Worm (Caenorhabditis elegans) whole organism, L3 larva: ENCODE data around the gene F45F2.10.
A peak's percentile ranks its signal among the peaks of the same experiment; 100 is the strongest.

ENCODE experiments used
- R02D3.7 ChIP-seq: fragments of 150-350 bp; optimal IDR thresholded peaks from 2 replicates; lab custom pipeline; 2014; ENCODE audit warnings: missing biosample characterization, missing genetic modification characterization
- ZK546.5 ChIP-seq: sonication (generic microtip); optimal IDR thresholded peaks from 2 replicates; lab custom pipeline; 2017; ENCODE audit warnings: missing biosample characterization, missing genetic modification characterization
- ceh-28 ChIP-seq: fragments of 150-350 bp; optimal IDR thresholded peaks from 2 replicates; lab custom pipeline; 2014; ENCODE audit warnings: missing biosample characterization, missing genetic modification reagents, missing genetic modification characterization
- ceh-82 ChIP-seq: fragments of 150-350 bp; optimal IDR thresholded peaks from 2 replicates; lab custom pipeline; 2014; ENCODE audit warnings: missing biosample characterization, missing genetic modification characterization
- ceh-9 ChIP-seq: sonication (generic microtip); optimal IDR thresholded peaks from 2 replicates; lab custom pipeline; 2018; ENCODE audit warnings: missing biosample characterization, missing genetic modification characterization
- egl-5 ChIP-seq: fragments of 150-350 bp; optimal IDR thresholded peaks from 2 replicates; lab custom pipeline; 2017; ENCODE audit warnings: missing biosample characterization, missing genetic modification reagents, missing genetic modification characterization, inconsistent platforms
- elt-1 ChIP-seq: fragments of 150-350 bp; optimal IDR thresholded peaks from 2 replicates; lab custom pipeline; 2014; ENCODE audit warnings: missing biosample characterization, missing genetic modification characterization
- elt-3 ChIP-seq, 3 experiments: fragments of 150-350 bp in 1 of 3; sonication (generic microtip) in 2 of 3; optimal IDR thresholded peaks; 2 replicates in 2 of 3; 4 replicates in 1 of 3; lab custom pipeline; 2014 to 2017; ENCODE audit warnings: missing biosample characterization in 3 of 3, missing genetic modification characterization in 3 of 3
- fkh-10 ChIP-seq: sonication (generic microtip); optimal IDR thresholded peaks from 2 replicates; lab custom pipeline; 2017; ENCODE audit warnings: missing biosample characterization, missing genetic modification reagents, missing genetic modification characterization
- hmg-11 ChIP-seq: sonication (generic microtip); optimal IDR thresholded peaks from 2 replicates; lab custom pipeline; 2016; ENCODE audit warnings: missing genetic modification characterization, missing compliant biosample characterization
- lin-39 ChIP-seq: fragments of 150-350 bp; optimal IDR thresholded peaks from 2 replicates; lab custom pipeline; 2018; ENCODE audit warnings: missing biosample characterization, missing genetic modification reagents, missing genetic modification characterization
- lsy-12 ChIP-seq: sonication (generic microtip); optimal IDR thresholded peaks from 2 replicates; lab custom pipeline; 2016; ENCODE audit warnings: mild to moderate bottlenecking, missing genetic modification characterization, missing compliant biosample characterization
- mdl-1 ChIP-seq: fragments of 150-350 bp; optimal IDR thresholded peaks from 2 replicates; lab custom pipeline; 2014; ENCODE audit warnings: missing biosample characterization, missing genetic modification characterization
- nfya-1 ChIP-seq: sonication (generic microtip); optimal IDR thresholded peaks from 2 replicates; lab custom pipeline; 2017; ENCODE audit warnings: missing genetic modification characterization, mild to moderate bottlenecking, missing compliant biosample characterization, antibody characterized with exemption, moderate library complexity; ENCODE audit not compliant: insufficient read depth
- nhr-11 ChIP-seq: fragments of 150-350 bp; optimal IDR thresholded peaks from 2 replicates; lab custom pipeline; 2014; ENCODE audit warnings: missing biosample characterization, missing genetic modification characterization
- nhr-12 ChIP-seq: fragments of 150-350 bp; optimal IDR thresholded peaks from 2 replicates; lab custom pipeline; 2014; ENCODE audit warnings: missing biosample characterization, missing genetic modification characterization
- nhr-237 ChIP-seq: fragments of 150-350 bp; optimal IDR thresholded peaks from 2 replicates; lab custom pipeline; 2014; ENCODE audit warnings: missing biosample characterization, missing genetic modification characterization
- nhr-25 ChIP-seq: sonication (generic microtip); optimal IDR thresholded peaks from 2 replicates; lab custom pipeline; 2017; ENCODE audit warnings: missing biosample characterization, missing genetic modification characterization
- nhr-28 ChIP-seq: fragments of 150-350 bp; optimal IDR thresholded peaks from 2 replicates; lab custom pipeline; 2014; ENCODE audit warnings: missing biosample characterization, missing genetic modification characterization
- nhr-43 ChIP-seq: sonication (generic microtip); optimal IDR thresholded peaks from 2 replicates; lab custom pipeline; 2016; ENCODE audit warnings: mild to moderate bottlenecking, missing genetic modification characterization, missing compliant biosample characterization; ENCODE audit not compliant: poor library complexity, severe bottlenecking
- nhr-67 ChIP-seq: fragments of 150-350 bp; optimal IDR thresholded peaks from 2 replicates; lab custom pipeline; 2014; ENCODE audit warnings: missing biosample characterization, missing genetic modification characterization
- nhr-76 ChIP-seq: fragments of 150-350 bp; sonication (generic microtip); optimal IDR thresholded peaks from 5 replicates; lab custom pipeline; 2014; ENCODE audit warnings: missing biosample characterization, missing genetic modification characterization
- nhr-77 ChIP-seq: fragments of 150-350 bp; optimal IDR thresholded peaks from 2 replicates; lab custom pipeline; 2014; ENCODE audit warnings: missing biosample characterization, missing genetic modification characterization
- pha-4 ChIP-seq: fragments of 150-350 bp; optimal IDR thresholded peaks from 2 replicates; lab custom pipeline; 2014; ENCODE audit warnings: missing biosample characterization, missing genetic modification reagents, missing genetic modification characterization
- pqm-1 ChIP-seq: fragments of 150-350 bp; optimal IDR thresholded peaks from 2 replicates; lab custom pipeline; 2017; ENCODE audit warnings: missing biosample characterization, missing genetic modification characterization, inconsistent platforms
- sea-2 ChIP-seq: fragments of 150-350 bp; sonication (generic microtip); optimal IDR thresholded peaks from 4 replicates; lab custom pipeline; 2014; ENCODE audit warnings: missing biosample characterization, missing genetic modification reagents, missing genetic modification characterization
- skn-1 ChIP-seq: fragments of 150-350 bp; optimal IDR thresholded peaks from 2 replicates; lab custom pipeline; 2014; ENCODE audit warnings: missing biosample characterization, missing genetic modification characterization
- unc-39 ChIP-seq: sonication (generic microtip); optimal IDR thresholded peaks from 4 replicates; lab custom pipeline; 2017; ENCODE audit warnings: missing biosample characterization, missing genetic modification characterization
- unc-62 ChIP-seq: fragments of 150-350 bp; sonication (generic microtip); optimal IDR thresholded peaks from 4 replicates; lab custom pipeline; 2014; ENCODE audit warnings: missing biosample characterization, missing genetic modification reagents, missing genetic modification characterization
- ztf-11 ChIP-seq: fragments of 150-350 bp; optimal IDR thresholded peaks from 2 replicates; lab custom pipeline; 2014; ENCODE audit warnings: missing biosample characterization, missing genetic modification characterization
- ztf-4 ChIP-seq: fragments of 150-350 bp; optimal IDR thresholded peaks from 2 replicates; lab custom pipeline; 2014; ENCODE audit warnings: missing biosample characterization, missing genetic modification characterization

Gene F45F2.10

ce11 chrV:8529219-8529618 lies 10.5 kb upstream of the F45F2.10 start, which contains the start of gene otpl-5:
otpl-5 (plus strand) TSS chrV:8529519.
- TF ChIP-seq egl-5 (tag; lab: Kevin White, UChicago) (no peak), unc-62 (GFP tag; lab: Kevin White, UChicago) (no peak), nhr-28 (tag; lab: Kevin White, UChicago) (no peak), skn-1 (tag; lab: Kevin White, UChicago) (no peak), ztf-4 (tag; lab: Kevin White, UChicago) (no peak), nhr-237 (tag; lab: Kevin White, UChicago) (no peak)

- TF ChIP-seq nhr-67 (tag; lab: Kevin White, UChicago) = no peak
- TF ChIP-seq nhr-77 (tag; lab: Kevin White, UChicago) = no peak
- TF ChIP-seq egl-5 (tag; lab: Kevin White, UChicago) = no peak
- TF ChIP-seq nhr-28 (tag; lab: Kevin White, UChicago) = no peak
- no peak for TF ChIP-seq hmg-11 (tag; lab: Kevin White, UChicago)
- peak; percentile 22 for TF ChIP-seq pha-4 (tag; lab: Kevin White, UChicago)
- no peak for TF ChIP-seq ceh-82
- TF ChIP-seq ztf-4 (tag; lab: Kevin White, UChicago) = no peak
- TF ChIP-seq pqm-1 = no peak
These were observed 7.1 kb upstream of the F45F2.10 start, which contains the start of gene otpl-6 for ce11 chrV:8525774-8526173. otpl-6 (plus strand) TSS chrV:8526074.

ce11 chrV:8520846-8521553 lies 2.3 kb upstream of the F45F2.10 start, which contains the start of the genes F45F2.11 and otpl-7:
F45F2.11 (minus strand) TSS chrV:8520896.
otpl-7 (plus strand) TSS chrV:8521503.
- TF ChIP-seq ceh-28 (tag; lab: Kevin White, UChicago) (no peak), pha-4 (tag; lab: Kevin White, UChicago) (peak; percentile 2)

ce11 chrV:8518283-8518682 lies 389 bp downstream of the F45F2.10 start:
- TF ChIP-seq fkh-10 (GFP tag; lab: Kevin White, UChicago) (no peak), nfya-1 (peak; percentile 54), ZK546.5 (tag; lab: Kevin White, UChicago) (no peak), pqm-1 (no peak), unc-39 (tag; lab: Kevin White, UChicago) (no peak), lsy-12 (no peak), mdl-1 (tag; lab: Kevin White, UChicago) (no peak), hmg-11 (tag; lab: Kevin White, UChicago) (peak; percentile 53), lin-39 (peak; percentile 39), ztf-11 (tag; lab: Kevin White, UChicago) (no peak), nhr-67 (tag; lab: Kevin White, UChicago) (no peak)

ce11 chrV:8517711-8518110 lies 961 bp downstream of the F45F2.10 start:
- TF ChIP-seq ceh-9 (no peak), nhr-237 (tag; lab: Kevin White, UChicago) (no peak), elt-1 (tag; lab: Kevin White, UChicago) (no peak), nhr-76 (tag; lab: Kevin White, UChicago) (no peak), nhr-28 (tag; lab: Kevin White, UChicago) (no peak), sea-2 (GFP tag; lab: Kevin White, UChicago) (no peak), nhr-25 (tag; lab: Kevin White, UChicago) (no peak), ztf-4 (tag; lab: Kevin White, UChicago) (no peak), nhr-11 (tag; lab: Kevin White, UChicago) (no peak), ceh-82 (no peak), R02D3.7 (tag; lab: Kevin White, UChicago) (no peak), pha-4 (tag; lab: Kevin White, UChicago) (no peak), nhr-43 (no peak), ztf-11 (tag; lab: Kevin White, UChicago) (no peak), hmg-11 (tag; lab: Kevin White, UChicago) (no peak), skn-1 (tag; lab: Kevin White, UChicago) (no peak), nhr-12 (no peak), elt-3 (tag; optimal IDR thresholded peaks at IDR 0.05; lab: Kevin White, UChicago) (no peak), nhr-77 (tag; lab: Kevin White, UChicago) (no peak), mdl-1 (tag; lab: Kevin White, UChicago) (no peak)
- TF ChIP-seq, all 47 proteins: peak for 0
